Worm (Caenorhabditis elegans): ENCODE measurements around the gene pgm-3.

Gene pgm-3

ce11 chrIV:8730469-8730868 lies 4.9 kb downstream of the pgm-3 start, which contains the start of gene F21D5.3:
Gene F21D5.3 (plus strand): TSS chrIV:8730815.
- no peak for TF ChIP-seq scrt-1 (GFP tag; IDR thresholded peaks at IDR 0.05)
- no peak for TF ChIP-seq ceh-36 (tag; optimal IDR thresholded peaks at IDR 0.05)
- TF ChIP-seq ceh-13 (GFP tag; optimal IDR thresholded peaks at IDR 0.05): no peak
- no peak for TF ChIP-seq hmbx-1 (tag; optimal IDR thresholded peaks at IDR 0.05)
- no peak for TF ChIP-seq tbx-37 (GFP tag; conservative IDR thresholded peaks at IDR 0.05)
- no peak for TF ChIP-seq F13C5.2 (tag; optimal IDR thresholded peaks at IDR 0.05)
- TF ChIP-seq B0310.2 (tag; optimal IDR thresholded peaks at IDR 0.05): no peak
- TF ChIP-seq hmg-4 (GFP tag; optimal IDR thresholded peaks at IDR 0.05): no peak
- no peak for TF ChIP-seq ets-7 (tag; optimal IDR thresholded peaks at IDR 0.05)
- no peak for TF ChIP-seq tbx-11 (GFP tag; IDR thresholded peaks at IDR 0.05)
- no peak for TF ChIP-seq ama-1 (optimal IDR thresholded peaks at IDR 0.05)
- TF ChIP-seq tra-4 (tag; optimal IDR thresholded peaks at IDR 0.05): no peak
- TF ChIP-seq pes-1 (GFP tag; IDR thresholded peaks at IDR 0.05): no peak

- TF ChIP-seq pes-1 (GFP tag; IDR thresholded peaks at IDR 0.05) (no peak), ceh-13 (GFP tag; optimal IDR thresholded peaks at IDR 0.05) (no peak), ama-1 (optimal IDR thresholded peaks at IDR 0.05) (no peak), aly-1 (tag; optimal IDR thresholded peaks at IDR 0.05) (no peak), ceh-36 (tag; optimal IDR thresholded peaks at IDR 0.05) (no peak), scrt-1 (GFP tag; IDR thresholded peaks at IDR 0.05) (no peak), B0310.2 (tag; optimal IDR thresholded peaks at IDR 0.05) (no peak), hmbx-1 (tag; optimal IDR thresholded peaks at IDR 0.05) (no peak), tbx-11 (GFP tag; IDR thresholded peaks at IDR 0.05) (no peak), tbx-37 (GFP tag; conservative IDR thresholded peaks at IDR 0.05) (no peak), ets-7 (tag; optimal IDR thresholded peaks at IDR 0.05) (no peak), sea-1 (GFP tag; conservative IDR thresholded peaks at IDR 0.05) (no peak), F13C5.2 (tag; optimal IDR thresholded peaks at IDR 0.05) (no peak), hnd-1 (tag; optimal IDR thresholded peaks at IDR 0.05) (no peak), hmg-4 (GFP tag; optimal IDR thresholded peaks at IDR 0.05) (no peak), tra-4 (tag; optimal IDR thresholded peaks at IDR 0.05) (no peak), flt-1 (GFP tag; IDR thresholded peaks at IDR 0.05) (no peak)
These were observed 11.8 kb downstream of the pgm-3 start for ce11 chrIV:8737354-8737753.

- TF ChIP-seq scrt-1 (GFP tag; IDR thresholded peaks at IDR 0.05) (no peak), ets-7 (tag; optimal IDR thresholded peaks at IDR 0.05) (no peak), tbx-11 (GFP tag; IDR thresholded peaks at IDR 0.05) (no peak)
These were observed 12.3 kb downstream of the pgm-3 start, which contains the start of gene F21D5.4 for ce11 chrIV:8737787-8738186. Gene F21D5.4 (plus strand): TSS chrIV:8738087.

ce11 chrIV:8739294-8739693 lies 13.8 kb downstream of the pgm-3 start, which contains the start of gene F21D5.5:
Gene F21D5.5 (minus strand): TSS chrIV:8739394.
- TF ChIP-seq pes-1 (GFP tag; IDR thresholded peaks at IDR 0.05) (no peak), tbx-11 (GFP tag; IDR thresholded peaks at IDR 0.05) (no peak), hmg-4 (GFP tag; optimal IDR thresholded peaks at IDR 0.05) (no peak), hmbx-1 (tag; optimal IDR thresholded peaks at IDR 0.05) (no peak), ceh-36 (tag; optimal IDR thresholded peaks at IDR 0.05) (no peak), F13C5.2 (tag; optimal IDR thresholded peaks at IDR 0.05) (no peak), hnd-1 (tag; optimal IDR thresholded peaks at IDR 0.05) (no peak), aly-1 (tag; optimal IDR thresholded peaks at IDR 0.05) (no peak), ama-1 (optimal IDR thresholded peaks at IDR 0.05) (no peak), tbx-37 (GFP tag; conservative IDR thresholded peaks at IDR 0.05) (no peak), scrt-1 (GFP tag; IDR thresholded peaks at IDR 0.05) (no peak), tra-4 (tag; optimal IDR thresholded peaks at IDR 0.05) (no peak), ets-7 (tag; optimal IDR thresholded peaks at IDR 0.05) (no peak), ceh-13 (GFP tag; optimal IDR thresholded peaks at IDR 0.05) (no peak), B0310.2 (tag; optimal IDR thresholded peaks at IDR 0.05) (no peak)

ce11 chrIV:8739926-8740325 lies 14.4 kb downstream of the pgm-3 start, which contains the start of gene mrps-33:
Gene mrps-33 (minus strand): TSS chrIV:8740026.
- no peak for TF ChIP-seq flt-1 (GFP tag; IDR thresholded peaks at IDR 0.05)
- TF ChIP-seq ama-1 (optimal IDR thresholded peaks at IDR 0.05): no peak
- no peak for TF ChIP-seq pes-1 (GFP tag; IDR thresholded peaks at IDR 0.05)
- no peak for TF ChIP-seq ceh-36 (tag; optimal IDR thresholded peaks at IDR 0.05)
- TF ChIP-seq B0310.2 (tag; optimal IDR thresholded peaks at IDR 0.05): no peak
- TF ChIP-seq F13C5.2 (tag; optimal IDR thresholded peaks at IDR 0.05): no peak
- no peak for TF ChIP-seq scrt-1 (GFP tag; IDR thresholded peaks at IDR 0.05)
- no peak for TF ChIP-seq ets-7 (tag; optimal IDR thresholded peaks at IDR 0.05)

ce11 chrIV:8740952-8741438 lies 15.5 kb downstream of the pgm-3 start, which contains the start of gene F21D5.6:
Gene F21D5.6 (minus strand): TSS chrIV:8741388.
- no peak for TF ChIP-seq pes-1 (GFP tag; IDR thresholded peaks at IDR 0.05)
- no peak for TF ChIP-seq tbx-11 (GFP tag; IDR thresholded peaks at IDR 0.05)
- TF ChIP-seq ets-7 (tag; optimal IDR thresholded peaks at IDR 0.05): no peak
- no peak for TF ChIP-seq B0310.2 (tag; optimal IDR thresholded peaks at IDR 0.05)
- TF ChIP-seq F13C5.2 (tag; optimal IDR thresholded peaks at IDR 0.05): no peak
- TF ChIP-seq hmg-4 (GFP tag; optimal IDR thresholded peaks at IDR 0.05): no peak
- no peak for TF ChIP-seq ama-1 (optimal IDR thresholded peaks at IDR 0.05)
- no peak for TF ChIP-seq flt-1 (GFP tag; IDR thresholded peaks at IDR 0.05)
- no peak for TF ChIP-seq sea-1 (GFP tag; conservative IDR thresholded peaks at IDR 0.05)
- TF ChIP-seq tbx-37 (GFP tag; conservative IDR thresholded peaks at IDR 0.05): no peak

- TF ChIP-seq sea-1 (GFP tag; conservative IDR thresholded peaks at IDR 0.05) (no peak), F13C5.2 (tag; optimal IDR thresholded peaks at IDR 0.05) (peak; percentile 43)
These were observed 18.3 kb downstream of the pgm-3 start, which contains the start of gene F21D5.7 for ce11 chrIV:8743654-8744332. Gene F21D5.7 (minus strand): TSS chrIV:8743704.

Data from whole organism, early embryonic.